Worm (Caenorhabditis elegans) whole organism, L4/young adult: Measurements from ENCODE around the gene lipl-8.

Experiments used
- W03F9.2 ChIP-seq: fragments of 150-350 bp; optimal IDR thresholded peaks from 2 replicates; lab custom pipeline; 2014; ENCODE audit warnings: missing biosample characterization, missing genetic modification characterization
- dao-5 ChIP-seq: sonication (generic microtip); optimal IDR thresholded peaks from 2 replicates; lab custom pipeline; 2016; ENCODE audit warnings: missing genotype, missing genetic modification characterization, moderate library complexity, missing compliant biosample characterization
- him-1 ChIP-seq: sonication (generic microtip); optimal IDR thresholded peaks from 2 replicates; lab custom pipeline; 2016; ENCODE audit warnings: missing genotype, missing genetic modification reagents, missing genetic modification characterization, missing compliant biosample characterization

lipl-8 gene

DNA sequence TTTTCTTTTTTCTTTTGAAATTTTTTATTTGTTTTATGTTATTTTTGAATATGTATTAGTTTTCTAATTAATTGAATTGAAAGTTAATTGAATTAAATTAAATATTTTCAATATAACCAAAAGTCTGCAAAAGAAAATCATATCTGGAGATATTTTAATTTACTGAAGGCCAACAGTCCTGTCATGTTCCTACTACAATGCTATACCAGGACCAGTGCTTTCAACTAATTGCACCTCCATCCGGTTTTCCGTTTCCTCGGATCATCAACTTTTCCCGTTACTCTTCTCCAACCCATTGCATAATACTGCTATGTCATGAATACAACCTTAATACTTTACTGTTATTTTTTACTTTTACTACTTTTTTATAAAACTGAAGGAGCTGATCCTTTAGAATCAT is 36.2 kb downstream of the lipl-8 start, which contains the start of gene R08A2.5:
TSS of gene R08A2.5 (plus strand) at position 301 of the 400 bp plus-strand sequence.
- no peak for TF ChIP-seq him-1 (tag; lab: Kevin White, UChicago)
- no peak for TF ChIP-seq W03F9.2 (tag; lab: Kevin White, UChicago)
- no peak for TF ChIP-seq dao-5 (tag; lab: Kevin White, UChicago)

DNA sequence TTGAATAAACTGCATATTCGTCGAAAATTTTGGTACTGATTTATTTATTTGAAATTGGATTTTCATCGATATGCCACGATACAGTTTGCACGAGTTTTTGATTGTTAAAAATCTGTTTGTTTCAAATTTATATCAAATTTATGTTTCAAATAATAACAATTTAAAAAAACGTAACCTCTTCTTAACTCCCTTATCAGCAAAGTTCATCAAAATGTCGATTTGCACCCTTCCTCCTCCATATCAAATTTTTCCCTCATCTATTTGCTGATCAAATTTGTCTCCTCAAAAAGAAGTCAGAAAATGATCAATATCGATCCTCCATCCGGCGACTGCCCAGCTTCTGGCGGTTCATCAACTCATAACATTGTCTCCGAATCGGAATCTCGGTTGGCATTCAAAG is 37.4 kb downstream of the lipl-8 start, which contains the start of gene ssp-33:
TSS of gene ssp-33 (plus strand) at position 301 of the 400 bp plus-strand sequence.
- TF ChIP-seq him-1 (tag; lab: Kevin White, UChicago) (no peak), W03F9.2 (tag; lab: Kevin White, UChicago) (no peak), dao-5 (tag; lab: Kevin White, UChicago) (no peak)

DNA sequence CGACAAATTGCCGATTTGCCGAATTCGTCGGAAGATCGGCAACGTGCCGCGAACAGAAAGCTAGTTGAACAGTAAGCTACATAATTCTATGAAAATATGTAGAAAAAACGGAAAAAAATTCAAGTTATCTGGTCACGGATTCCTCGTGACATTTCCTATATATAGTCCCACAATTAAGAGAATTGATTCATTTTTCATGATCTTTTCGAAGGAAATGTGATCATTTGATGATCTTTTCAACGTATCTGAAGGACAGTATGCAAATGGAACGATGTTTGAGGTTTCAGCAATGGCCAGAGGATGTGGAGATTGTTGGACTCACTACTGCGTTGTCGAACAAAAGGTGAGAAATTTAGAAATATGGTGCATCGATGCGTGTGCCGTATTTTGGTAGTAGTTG is 40.5 kb downstream of the lipl-8 start, which contains the start of gene R08A2.9:
TSS of gene R08A2.9 (plus strand) at position 301 of the 400 bp plus-strand sequence.
- TF ChIP-seq dao-5 (tag; lab: Kevin White, UChicago) = no peak
- TF ChIP-seq W03F9.2 (tag; lab: Kevin White, UChicago) = no peak
- TF ChIP-seq him-1 (tag; lab: Kevin White, UChicago) = no peak

DNA sequence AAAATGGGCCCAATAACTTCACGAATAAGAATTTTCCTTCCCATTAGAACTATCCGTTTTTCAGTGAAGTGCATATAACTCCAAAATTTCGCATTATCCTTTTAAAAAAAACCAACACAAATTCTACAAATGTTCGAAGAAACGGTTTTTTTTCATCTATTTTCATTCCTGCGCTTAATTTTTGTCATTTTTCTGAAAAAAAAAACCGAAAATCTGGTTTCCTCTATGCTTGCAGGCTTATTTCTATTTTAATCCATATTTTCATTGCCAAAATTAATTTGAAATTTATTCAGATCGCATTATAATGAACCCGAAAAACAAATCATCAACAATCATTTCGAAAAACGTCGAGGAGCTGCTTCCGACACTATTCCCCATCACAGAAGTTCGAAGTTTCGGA is 49.8 kb downstream of the lipl-8 start, which contains the start of gene set-5:
TSS of gene set-5 (plus strand) at position 301 of the 400 bp plus-strand sequence.
- no peak for TF ChIP-seq him-1 (tag; lab: Kevin White, UChicago)
- no peak for TF ChIP-seq W03F9.2 (tag; lab: Kevin White, UChicago)
- TF ChIP-seq dao-5 (tag; lab: Kevin White, UChicago) = no peak

DNA sequence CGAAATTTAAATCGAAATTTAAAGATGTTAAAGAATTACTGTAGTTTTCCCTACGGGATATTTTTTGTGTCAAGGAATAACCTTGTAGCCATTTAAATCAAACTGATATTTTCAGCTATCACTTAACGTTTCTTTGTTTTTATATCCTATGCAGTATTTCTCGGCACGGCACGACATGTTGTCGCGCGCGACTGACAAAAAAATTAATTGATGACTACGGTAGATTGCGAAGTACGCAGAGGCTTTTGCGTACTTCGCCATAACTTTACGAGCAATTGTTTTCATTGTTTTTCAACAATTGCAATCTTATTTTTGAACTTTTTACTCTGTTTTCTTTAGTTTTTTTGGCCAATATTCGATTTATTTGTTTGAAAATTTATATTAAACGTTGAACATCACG is 50.5 kb downstream of the lipl-8 start:
- TF ChIP-seq dao-5 (tag; lab: Kevin White, UChicago) = no peak
- no peak for TF ChIP-seq W03F9.2 (tag; lab: Kevin White, UChicago)
- no peak for TF ChIP-seq him-1 (tag; lab: Kevin White, UChicago)

DNA sequence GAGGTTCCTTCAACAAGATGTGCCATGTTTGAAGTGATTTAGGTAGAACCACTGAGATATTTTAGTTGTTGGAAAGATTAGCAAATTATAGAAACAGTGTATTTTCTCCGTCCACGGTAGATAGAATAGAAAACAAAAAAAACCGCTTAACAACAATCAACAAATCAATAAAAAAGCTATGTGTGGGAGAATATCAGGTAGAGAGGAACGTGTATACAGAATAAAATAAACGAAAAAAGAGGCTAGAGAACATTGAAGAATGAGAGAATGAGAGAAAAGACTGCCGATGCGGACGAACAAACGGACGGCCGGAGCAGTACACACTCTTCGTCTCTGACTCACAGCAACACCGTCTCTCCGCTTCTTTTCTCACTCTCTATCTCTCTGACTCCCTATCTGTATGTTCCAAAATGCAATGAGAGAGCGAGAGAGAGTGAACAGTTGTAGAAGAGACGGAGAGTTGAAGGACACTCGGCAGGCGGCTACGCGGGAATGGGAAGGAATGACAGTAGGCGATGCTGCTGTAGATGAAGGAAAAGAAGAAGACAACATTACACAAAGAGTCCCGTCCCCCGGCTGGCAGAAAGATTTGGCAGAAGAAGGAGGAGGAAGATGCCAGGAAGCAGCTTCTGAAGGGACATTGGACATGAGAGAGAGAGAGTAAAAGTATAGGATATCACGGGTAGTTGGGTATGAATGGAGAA is 51.8 kb downstream of the lipl-8 start, which contains the start of gene unc-112:
TSS of gene unc-112 (minus strand) at position 51 of the 704 bp plus-strand sequence.
- TF ChIP-seq him-1 (tag; lab: Kevin White, UChicago) (peak; percentile 50), W03F9.2 (tag; lab: Kevin White, UChicago) (peak; percentile 77), dao-5 (tag; lab: Kevin White, UChicago) (no peak)

DNA sequence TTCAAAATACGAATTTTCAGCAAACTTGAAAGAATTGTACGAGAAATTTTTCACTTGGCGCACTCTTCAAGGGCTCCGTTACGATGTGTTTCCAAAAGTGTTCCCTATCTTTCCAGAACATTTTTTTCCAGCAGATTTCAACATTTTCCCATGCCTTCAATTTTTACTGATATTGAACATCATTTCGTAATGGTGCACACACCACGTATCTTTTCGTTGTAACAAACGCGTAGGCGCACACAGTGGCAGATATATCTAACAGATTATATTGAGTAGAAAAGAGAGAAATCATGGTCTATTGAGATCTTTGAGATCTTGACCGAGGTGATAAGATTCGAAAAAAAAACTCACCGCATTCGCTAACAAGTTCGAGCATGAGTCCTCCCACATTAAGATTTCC is 52.8 kb downstream of the lipl-8 start:
- TF ChIP-seq W03F9.2 (tag; lab: Kevin White, UChicago) = no peak
- TF ChIP-seq dao-5 (tag; lab: Kevin White, UChicago) = no peak
- TF ChIP-seq him-1 (tag; lab: Kevin White, UChicago) = no peak
